Fruit fly (Drosophila melanogaster): Measurements from ENCODE around the gene ifc.

Gene ifc

dm6 chr2L:5945651-5946547 lies 40.2 kb upstream of the ifc start (continued):
- TF ChIP-seq CG18764 (GFP tag; optimal IDR thresholded peaks at IDR 0.05) (no peak), sens (GFP tag) (peak; percentile 8), CG14710 (tag; optimal IDR thresholded peaks at IDR 0.05) (no peak), CG6813 (GFP tag; optimal IDR thresholded peaks at IDR 0.05) (no peak), CG15696 (tag; optimal IDR thresholded peaks at IDR 0.05) (no peak), CG12659 (GFP tag; optimal IDR thresholded peaks at IDR 0.05) (no peak), mam (GFP tag; optimal IDR thresholded peaks at IDR 0.05) (no peak)

- TF ChIP-seq cwo (GFP tag; optimal IDR thresholded peaks at IDR 0.05) = no peak
- TF ChIP-seq dan (GFP tag; IDR thresholded peaks at IDR 0.05) = no peak
- no peak for TF ChIP-seq crc (GFP tag; optimal IDR thresholded peaks at IDR 0.05)
- no peak for TF ChIP-seq tio (GFP tag; optimal IDR thresholded peaks at IDR 0.05)
- no peak for TF ChIP-seq CG3163 (GFP tag; optimal IDR thresholded peaks at IDR 0.05)
Measured at dm6 chr2L:5946728-5947127, 39.4 kb upstream of the ifc start.

dm6 chr2L:5947504-5947903 lies 38.6 kb upstream of the ifc start:
- TF ChIP-seq HLH3B (GFP tag; IDR thresholded peaks at IDR 0.05) (no peak), CG4854 (GFP tag; optimal IDR thresholded peaks at IDR 0.05) (no peak), Dad (GFP tag; optimal IDR thresholded peaks at IDR 0.05) (no peak), chif (GFP tag; optimal IDR thresholded peaks at IDR 0.05) (no peak), pb (GFP tag; optimal IDR thresholded peaks at IDR 0.05) (no peak), lmd (GFP tag; IDR thresholded peaks at IDR 0.05) (no peak), ATbp (GFP tag; optimal IDR thresholded peaks at IDR 0.05) (no peak), CG14050 (GFP tag; IDR thresholded peaks at IDR 0.05) (no peak), sr (GFP tag; IDR thresholded peaks at IDR 0.05) (no peak), CG3995 (GFP tag; optimal IDR thresholded peaks at IDR 0.05) (no peak), chinmo (GFP tag; IDR thresholded peaks at IDR 0.05; ENCODE audit: partially characterized antibody) (no peak), D19A (tag; optimal IDR thresholded peaks at IDR 0.05) (no peak), cas (GFP tag; IDR thresholded peaks at IDR 0.05) (no peak), phol (tag; optimal IDR thresholded peaks at IDR 0.05) (no peak), Nf-YB (GFP tag; optimal IDR thresholded peaks at IDR 0.05) (no peak)

- peak; percentile 82 for TF ChIP-seq nmo (GFP tag; optimal IDR thresholded peaks at IDR 0.05)
- TF ChIP-seq croc (GFP tag; conservative IDR thresholded peaks at IDR 0.05) = peak; percentile 28; the same call in 1 of the 3 replicates
- TF ChIP-seq CG12071 (GFP tag; optimal IDR thresholded peaks at IDR 0.05) = no peak
- TF ChIP-seq Opbp (GFP tag; IDR thresholded peaks at IDR 0.05; ENCODE audit: partially characterized antibody) = peak; percentile 84; the same call in 2 of the 3 replicates
- peak; percentile 48 for TF ChIP-seq NC2α (GFP tag; optimal IDR thresholded peaks at IDR 0.05)
- TF ChIP-seq CG13287 (GFP tag; IDR thresholded peaks at IDR 0.05; ENCODE audit: partially characterized antibody) = peak; percentile 91
- TF ChIP-seq zfh2 (GFP tag; optimal IDR thresholded peaks at IDR 0.05) = peak; percentile 83
- TF ChIP-seq CG12155 (GFP tag; optimal IDR thresholded peaks at IDR 0.05) = peak; percentile 57
- peak; percentile 98 for TF ChIP-seq Ets65A (GFP tag)
- TF ChIP-seq CG8290 (GFP tag; optimal IDR thresholded peaks at IDR 0.05) = peak; percentile 60
- TF ChIP-seq CG8290 (tag; optimal IDR thresholded peaks at IDR 0.05) = no peak
- TF ChIP-seq CkIIα-i1 (GFP tag; IDR thresholded peaks at IDR 0.05) = no peak
- no peak for TF ChIP-seq CG2199 (GFP tag; IDR thresholded peaks at IDR 0.05)
- TF ChIP-seq lbe (GFP tag; optimal IDR thresholded peaks at IDR 0.05) = peak; percentile 65
- peak; percentile 18 for TF ChIP-seq CG11398 (GFP tag; optimal IDR thresholded peaks at IDR 0.05)
- TF ChIP-seq Ets97D (GFP tag; optimal IDR thresholded peaks at IDR 0.05) = peak; percentile 67
- no peak for TF ChIP-seq ham (GFP tag; IDR thresholded peaks at IDR 0.05)
- TF ChIP-seq CG18476 (GFP tag; optimal IDR thresholded peaks at IDR 0.05) = peak; percentile 50
- peak; percentile 6 for TF ChIP-seq her (GFP tag; optimal IDR thresholded peaks at IDR 0.05)
Measured at dm6 chr2L:5948775-5949526, 37.2 kb upstream of the ifc start, which contains the start of gene CG9044. TSS of gene CG9044 (plus strand) at chr2L:5949450.

All from whole organism, embryonic.